Worm (Caenorhabditis elegans) whole organism, young adult: ENCODE data around the gene hat-1.

Experiments used
- B0019.2 ChIP-seq: fragments of 200-800 bp; sonication (Bioruptor generic); conservative IDR thresholded peaks from 2 replicates; pipeline ENCODE4 v1.3.6; 2022; ENCODE audit warnings: missing genetic modification reagents, missing genetic modification characterization, missing compliant biosample characterization
- B0035.1 ChIP-seq: sonication (generic microtip); optimal IDR thresholded peaks from 2 replicates; lab custom pipeline; 2016; ENCODE audit warnings: missing genetic modification characterization, mild to moderate bottlenecking, missing compliant biosample characterization, missing genotype, missing genetic modification reagents
- D2030.7 ChIP-seq: fragments of 200-800 bp; sonication (Bioruptor generic); IDR thresholded peaks from 2 replicates; pipeline ENCODE4 v1.3.6; 2022; ENCODE audit warnings: missing genetic modification reagents, missing genetic modification characterization, missing compliant biosample characterization
- F23B12.7 ChIP-seq: sonication (generic microtip); optimal IDR thresholded peaks from 2 replicates; lab custom pipeline; 2017; ENCODE audit warnings: missing genetic modification characterization, mild to moderate bottlenecking, missing compliant biosample characterization, antibody characterized with exemption, moderate library complexity; ENCODE audit not compliant: insufficient read depth
- F33H1.4 ChIP-seq: fragments of 200-800 bp; sonication (Bioruptor generic); IDR thresholded peaks from 2 replicates; pipeline ENCODE4 v1.3.6; 2022; ENCODE audit warnings: missing genetic modification reagents, missing genetic modification characterization, missing compliant biosample characterization
- F37B4.10 ChIP-seq: fragments of 200-800 bp; sonication (Bioruptor generic); IDR thresholded peaks from 2 replicates; pipeline ENCODE4 v1.3.6; 2022; ENCODE audit warnings: missing genetic modification characterization, missing compliant biosample characterization
- F55B11.4 ChIP-seq: sonication (generic microtip); optimal IDR thresholded peaks from 2 replicates; lab custom pipeline; 2016; ENCODE audit warnings: missing compliant biosample characterization, missing genetic modification characterization, borderline replicate concordance; ENCODE audit not compliant: insufficient read depth
- K12H6.12 ChIP-seq: fragments of 200-800 bp; sonication (Bioruptor generic); optimal IDR thresholded peaks from 2 replicates; lab custom pipeline; 2018; ENCODE audit warnings: mild to moderate bottlenecking, missing genetic modification characterization, missing compliant biosample characterization
- T26A5.8 ChIP-seq: sonication (generic microtip); optimal IDR thresholded peaks from 2 replicates; lab custom pipeline; 2016; ENCODE audit warnings: missing genetic modification characterization, missing compliant biosample characterization
- Y53F4B.3 ChIP-seq: fragments of 200-800 bp; sonication (Bioruptor generic); IDR thresholded peaks from 2 replicates; pipeline ENCODE4 v1.3.6; 2022; ENCODE audit warnings: missing genetic modification reagents, missing genetic modification characterization, missing compliant biosample characterization
- Y53G8AR.9 ChIP-seq: fragments of 200-800 bp; sonication (Bioruptor generic); conservative IDR thresholded peaks from 2 replicates; pipeline ENCODE4 v1.3.6; 2022; ENCODE audit warnings: missing genetic modification reagents, missing genetic modification characterization, missing compliant biosample characterization
- Y56A3A.18 ChIP-seq: fragments of 200-800 bp; sonication (Bioruptor generic); IDR thresholded peaks from 2 replicates; pipeline ENCODE4 v1.3.6; 2022; ENCODE audit warnings: missing genetic modification reagents, missing genetic modification characterization, missing compliant biosample characterization
- Y79H2A.3 ChIP-seq: fragments of 200-800 bp; sonication (Bioruptor generic); conservative IDR thresholded peaks from 2 replicates; pipeline ENCODE4 v1.3.6; 2022; ENCODE audit warnings: missing genetic modification reagents, missing genetic modification characterization, missing compliant biosample characterization
- aptf-3 ChIP-seq: fragments of 200-800 bp; sonication (Bioruptor generic); IDR thresholded peaks from 2 replicates; pipeline ENCODE4 v1.3.6; 2022; ENCODE audit warnings: missing genetic modification characterization, missing compliant biosample characterization
- athp-1 ChIP-seq: sonication (generic microtip); optimal IDR thresholded peaks from 2 replicates; lab custom pipeline; 2017; ENCODE audit warnings: mild to moderate bottlenecking, missing genetic modification characterization, missing compliant biosample characterization
- attf-5 ChIP-seq: fragments of 200-800 bp; sonication (Bioruptor generic); optimal IDR thresholded peaks from 2 replicates; lab custom pipeline; 2018; ENCODE audit warnings: mild to moderate bottlenecking, missing genetic modification characterization, missing compliant biosample characterization
- attf-6 ChIP-seq: fragments of 200-800 bp; sonication (Bioruptor generic); IDR thresholded peaks from 2 replicates; pipeline ENCODE4 v1.3.6; 2022; ENCODE audit warnings: missing genetic modification reagents, missing genetic modification characterization, missing compliant biosample characterization
- bed-1 ChIP-seq: fragments of 200-800 bp; sonication (Bioruptor generic); IDR thresholded peaks from 2 replicates; pipeline ENCODE4 v1.3.6; 2022; ENCODE audit warnings: missing genetic modification reagents, missing genetic modification characterization, missing compliant biosample characterization
- cebp-1 ChIP-seq, 2 experiments: fragments of 200-800 bp in 1 of 2; sonication (Bioruptor generic) in 1 of 2; sonication (generic microtip) in 1 of 2; IDR thresholded peaks in 1 of 2; optimal IDR thresholded peaks in 1 of 2; 2 replicates each; pipeline versions ENCODE4 v1.3.6 to Lab custom; 2017 to 2022; ENCODE audit warnings: missing compliant biosample characterization in 2 of 2, missing genetic modification characterization in 2 of 2, mild to moderate bottlenecking in 1 of 2, missing genetic modification reagents in 1 of 2, moderate library complexity in 1 of 2
- die-1 ChIP-seq: sonication (generic microtip); optimal IDR thresholded peaks from 2 replicates; lab custom pipeline; 2016; ENCODE audit warnings: missing genotype, mild to moderate bottlenecking, missing genetic modification characterization, missing compliant biosample characterization
- dox-1 ChIP-seq: fragments of 200-800 bp; sonication (Bioruptor generic); IDR thresholded peaks from 2 replicates; pipeline ENCODE4 v1.3.6; 2022; ENCODE audit warnings: missing genetic modification reagents, missing genetic modification characterization, missing compliant biosample characterization
- egl-18 ChIP-seq: fragments of 200-800 bp; sonication (Bioruptor generic); IDR thresholded peaks from 2 replicates; pipeline ENCODE4 v1.3.6; 2022; ENCODE audit warnings: missing genetic modification reagents, missing genetic modification characterization, missing compliant biosample characterization
- hmg-1.2 ChIP-seq: fragments of 200-800 bp; sonication (Bioruptor generic); IDR thresholded peaks from 2 replicates; pipeline ENCODE4 v1.3.6; 2022; ENCODE audit warnings: missing genetic modification reagents, missing genetic modification characterization, missing compliant biosample characterization
- hrde-1 ChIP-seq: sonication (generic microtip); optimal IDR thresholded peaks from 2 replicates; lab custom pipeline; 2016; ENCODE audit warnings: missing genetic modification characterization, mild to moderate bottlenecking, missing compliant biosample characterization, moderate library complexity, missing genotype, missing genetic modification reagents, borderline replicate concordance
- hsf-1 ChIP-seq: fragments of 200-800 bp; sonication (Bioruptor generic); IDR thresholded peaks from 2 replicates; pipeline ENCODE4 v1.3.6; 2022; ENCODE audit warnings: missing genetic modification reagents, missing genetic modification characterization, missing compliant biosample characterization
- lag-1 ChIP-seq: fragments of 200-800 bp; sonication (Bioruptor generic); IDR thresholded peaks from 2 replicates; pipeline ENCODE4 v1.3.6; 2022; ENCODE audit warnings: missing genetic modification reagents, missing genetic modification characterization, missing compliant biosample characterization
- let-526 ChIP-seq: fragments of 200-800 bp; sonication (Bioruptor generic); IDR thresholded peaks from 2 replicates; pipeline ENCODE4 v1.3.6; 2022; ENCODE audit warnings: missing genetic modification reagents, missing genetic modification characterization, missing compliant biosample characterization
- let-607 ChIP-seq, 2 experiments: fragments of 200-800 bp in 1 of 2; sonication (Bioruptor generic) in 1 of 2; sonication (generic microtip) in 1 of 2; optimal IDR thresholded peaks; 2 replicates each; lab custom pipeline; 2016 to 2018; ENCODE audit warnings: mild to moderate bottlenecking in 2 of 2, missing compliant biosample characterization in 2 of 2, missing genetic modification characterization in 2 of 2, moderate library complexity in 2 of 2, missing genotype in 1 of 2
- lin-26 ChIP-seq: fragments of 200-800 bp; sonication (Bioruptor generic); IDR thresholded peaks from 2 replicates; pipeline ENCODE4 v1.3.6; 2022; ENCODE audit warnings: missing genetic modification reagents, missing genetic modification characterization, missing compliant biosample characterization
- lin-40 ChIP-seq: sonication (generic microtip); optimal IDR thresholded peaks from 2 replicates; lab custom pipeline; 2016; ENCODE audit warnings: missing genetic modification characterization, mild to moderate bottlenecking, missing compliant biosample characterization, missing genotype, missing genetic modification reagents
- lsl-1 ChIP-seq: fragments of 200-800 bp; sonication (Bioruptor generic); optimal IDR thresholded peaks from 2 replicates; lab custom pipeline; 2018; ENCODE audit warnings: mild to moderate bottlenecking, missing genetic modification characterization, moderate library complexity, missing compliant biosample characterization
- madf-3 ChIP-seq: fragments of 200-800 bp; sonication (Bioruptor generic); IDR thresholded peaks from 2 replicates; pipeline ENCODE4 v1.3.6; 2022; ENCODE audit warnings: missing genetic modification reagents, missing genetic modification characterization, missing compliant biosample characterization
- madf-6 ChIP-seq: fragments of 200-800 bp; sonication (Bioruptor generic); IDR thresholded peaks from 2 replicates; pipeline ENCODE4 v1.3.6; 2022; ENCODE audit warnings: missing genetic modification reagents, missing genetic modification characterization, missing compliant biosample characterization
- mcd-1 ChIP-seq: fragments of 200-800 bp; sonication (Bioruptor generic); IDR thresholded peaks from 2 replicates; pipeline ENCODE4 v1.3.6; 2022; ENCODE audit warnings: missing genetic modification reagents, missing genetic modification characterization, missing compliant biosample characterization
- nfyb-1 ChIP-seq: fragments of 200-800 bp; sonication (Bioruptor generic); IDR thresholded peaks from 2 replicates; pipeline ENCODE4 v1.3.6; 2022; ENCODE audit warnings: missing genetic modification reagents, missing genetic modification characterization, missing compliant biosample characterization
- nhr-120 ChIP-seq: fragments of 200-800 bp; sonication (Bioruptor generic); IDR thresholded peaks from 2 replicates; pipeline ENCODE4 v1.3.6; 2022; ENCODE audit warnings: missing genetic modification characterization, missing compliant biosample characterization
- nhr-80 ChIP-seq: sonication (generic microtip); optimal IDR thresholded peaks from 2 replicates; lab custom pipeline; 2016; ENCODE audit warnings: missing genetic modification characterization, missing compliant biosample characterization
- rcor-1 ChIP-seq: fragments of 200-800 bp; sonication (Bioruptor generic); IDR thresholded peaks from 2 replicates; pipeline ENCODE4 v1.3.6; 2022; ENCODE audit warnings: missing genetic modification reagents, missing genetic modification characterization, missing compliant biosample characterization
- rec-8 ChIP-seq, 2 experiments: sonication (generic microtip); optimal IDR thresholded peaks; 2 replicates each; lab custom pipeline; 2016; ENCODE audit warnings: mild to moderate bottlenecking in 2 of 2, missing genetic modification characterization in 2 of 2, missing genetic modification reagents in 2 of 2, missing genotype in 2 of 2, missing biosample characterization in 1 of 2, missing compliant biosample characterization in 1 of 2, moderate library complexity in 1 of 2
- sea-2 ChIP-seq: fragments of 200-800 bp; sonication (Bioruptor generic); IDR thresholded peaks from 2 replicates; pipeline ENCODE4 v1.3.6; 2022; ENCODE audit warnings: missing genetic modification characterization, missing compliant biosample characterization
- snpc-1.1 ChIP-seq: sonication (generic microtip); optimal IDR thresholded peaks from 2 replicates; lab custom pipeline; 2017; ENCODE audit warnings: missing genetic modification characterization, mild to moderate bottlenecking, missing compliant biosample characterization, antibody characterized with exemption, moderate library complexity, missing genotype, missing genetic modification reagents; ENCODE audit not compliant: insufficient read depth
- snpc-1.3 ChIP-seq: sonication (generic microtip); optimal IDR thresholded peaks from 2 replicates; lab custom pipeline; 2017; ENCODE audit warnings: missing genetic modification characterization, mild to moderate bottlenecking, missing compliant biosample characterization, antibody characterized with exemption, moderate library complexity, missing genotype, missing genetic modification reagents; ENCODE audit not compliant: insufficient read depth
- tlf-1 ChIP-seq: fragments of 200-800 bp; sonication (Bioruptor generic); optimal IDR thresholded peaks from 2 replicates; lab custom pipeline; 2018; ENCODE audit warnings: mild to moderate bottlenecking, missing genetic modification characterization, missing compliant biosample characterization
- zfh-2 ChIP-seq: fragments of 200-800 bp; sonication (Bioruptor generic); conservative IDR thresholded peaks from 2 replicates; pipeline ENCODE4 v1.3.6; 2022; ENCODE audit warnings: missing genetic modification reagents, missing genetic modification characterization, missing compliant biosample characterization
- ztf-28 ChIP-seq: fragments of 200-800 bp; sonication (Bioruptor generic); IDR thresholded peaks from 2 replicates; pipeline ENCODE4 v1.3.6; 2022; ENCODE audit warnings: missing genetic modification reagents, missing genetic modification characterization, missing compliant biosample characterization
- ztf-3 ChIP-seq: fragments of 200-800 bp; sonication (Bioruptor generic); optimal IDR thresholded peaks from 2 replicates; lab custom pipeline; 2018; ENCODE audit warnings: mild to moderate bottlenecking, missing genetic modification characterization, missing compliant biosample characterization

Gene hat-1

ce11 chrIII:10407198-10407663 is at the start of gene hat-1:
Gene hat-1 (minus strand): TSS chrIII:10407248.
- TF ChIP-seq F23B12.7 = peak; percentile 63
- TF ChIP-seq B0019.2 (GFP tag; lab: Robert Waterston, UW) = peak; percentile 97
- peak; percentile 93 for TF ChIP-seq madf-3 (GFP tag; lab: Robert Waterston, UW)
- TF ChIP-seq Y79H2A.3 (GFP tag; lab: Robert Waterston, UW) = no peak
- no peak for TF ChIP-seq Y53F4B.3 (GFP tag; lab: Robert Waterston, UW)
- TF ChIP-seq hmg-1.2 = peak; percentile 100
- TF ChIP-seq attf-6 (GFP tag; lab: Robert Waterston, UW) = peak; percentile 83
- peak; percentile 99 for TF ChIP-seq attf-5 (GFP tag; lab: Kevin White, UChicago)
- TF ChIP-seq rec-8 (tag; optimal IDR thresholded peaks at IDR 0.05; lab: Kevin White, UChicago) = peak in 1 of 2 experiments; percentile 55
- 0 out of 2 replicates have a peak, but pooled peaks have one; percentile 65 for TF ChIP-seq let-526 (GFP tag; lab: Robert Waterston, UW)
- TF ChIP-seq die-1 (tag; lab: Kevin White, UChicago) = no peak
- TF ChIP-seq bed-1 (GFP tag; lab: Robert Waterston, UW) = no peak
- no peak for TF ChIP-seq lag-1 (GFP tag; lab: Robert Waterston, UW)
- TF ChIP-seq ztf-3 (GFP tag; lab: Kevin White, UChicago) = peak; percentile 44
- peak; percentile 84 for TF ChIP-seq hsf-1 (GFP tag; lab: Robert Waterston, UW)
- TF ChIP-seq T26A5.8 (tag; lab: Kevin White, UChicago) = no peak
- peak; percentile 97 for TF ChIP-seq lin-40 (tag; lab: Kevin White, UChicago)
- peak; percentile 81 to 87 for TF ChIP-seq let-607 (tag; optimal IDR thresholded peaks at IDR 0.05; lab: Kevin White, UChicago)
- peak; percentile 96 for TF ChIP-seq Y53G8AR.9 (GFP tag; lab: Robert Waterston, UW)
- peak; percentile 98 for TF ChIP-seq zfh-2 (GFP tag; lab: Robert Waterston, UW)
- TF ChIP-seq snpc-1.1 (tag; lab: Kevin White, UChicago) = peak; percentile 49
- TF ChIP-seq aptf-3 (GFP tag; lab: Robert Waterston, UW) = no peak
- peak; percentile 95 for TF ChIP-seq D2030.7 (GFP tag; lab: Robert Waterston, UW)
- peak; percentile 68 for TF ChIP-seq B0035.1 (tag; lab: Kevin White, UChicago)
- TF ChIP-seq nhr-80 (tag; lab: Kevin White, UChicago) = peak; percentile 50
- no peak for TF ChIP-seq nhr-120 (GFP tag; lab: Robert Waterston, UW)
- TF ChIP-seq Y56A3A.18 = peak; percentile 90
- no peak for TF ChIP-seq F37B4.10
- peak; percentile 82 for TF ChIP-seq snpc-1.3
- peak; percentile 96 for TF ChIP-seq madf-6
- TF ChIP-seq athp-1 (tag; lab: Kevin White, UChicago) = peak; percentile 97
- no peak for TF ChIP-seq F55B11.4 (tag; lab: Kevin White, UChicago)
- TF ChIP-seq lin-26 (GFP tag; lab: Robert Waterston, UW) = 0 out of 2 replicates have a peak, but pooled peaks have one; percentile 43
- peak; percentile 100 for TF ChIP-seq F33H1.4
- TF ChIP-seq dox-1 = peak; percentile 99
- peak; percentile 89 for TF ChIP-seq K12H6.12 (tag; lab: Kevin White, UChicago)
- peak; percentile 90 for TF ChIP-seq lsl-1 (GFP tag; lab: Kevin White, UChicago)
- TF ChIP-seq ztf-28 = peak; percentile 82
- TF ChIP-seq mcd-1 (GFP tag; lab: Robert Waterston, UW) = peak; percentile 97
- TF ChIP-seq hrde-1 (tag; lab: Kevin White, UChicago) = peak; percentile 73
- TF ChIP-seq egl-18 (GFP tag; lab: Robert Waterston, UW) = 0 out of 2 replicates have a peak, but pooled peaks have one; percentile 53
- TF ChIP-seq cebp-1 (GFP tag; IDR thresholded peaks at IDR 0.05; lab: Robert Waterston, UW) = peak; percentile 98
- TF ChIP-seq cebp-1 (tag; optimal IDR thresholded peaks at IDR 0.05; lab: Kevin White, UChicago) = peak; percentile 100
- peak; percentile 97 for TF ChIP-seq nfyb-1 (GFP tag; lab: Robert Waterston, UW)
- TF ChIP-seq rcor-1 (GFP tag; lab: Robert Waterston, UW) = peak; percentile 95
- TF ChIP-seq sea-2 (GFP tag; lab: Robert Waterston, UW) = peak; percentile 71; the same call in 1 of the 2 replicates
- peak; percentile 96 for TF ChIP-seq tlf-1 (GFP tag; lab: Kevin White, UChicago)
